Worm (Caenorhabditis elegans) whole organism, L4 larva: Measurements from ENCODE around the gene C30F2.5.

ENCODE experiments used
- lsy-2 ChIP-seq, 2 experiments: fragments of 150-350 bp in 1 of 2; sonication (generic microtip) in 1 of 2; optimal IDR thresholded peaks; 2 replicates each; lab custom pipeline; 2014 to 2017; ENCODE audit warnings: missing biosample characterization in 2 of 2, missing genetic modification characterization in 2 of 2
- nhr-76 ChIP-seq: fragments of 150-350 bp; optimal IDR thresholded peaks from 2 replicates; lab custom pipeline; 2014; ENCODE audit warnings: missing biosample characterization, missing genetic modification characterization
- snpc-4 ChIP-seq: fragments of 150-350 bp; optimal IDR thresholded peaks from 2 replicates; lab custom pipeline; 2014; ENCODE audit warnings: missing biosample characterization, missing genetic modification characterization
- unc-130 ChIP-seq: sonication (generic microtip); optimal IDR thresholded peaks from 2 replicates; lab custom pipeline; 2016; ENCODE audit warnings: missing genetic modification reagents, missing genetic modification characterization, missing compliant biosample characterization

- TF ChIP-seq unc-130 = no peak
- TF ChIP-seq nhr-76 (tag; lab: Kevin White, UChicago) = no peak
- no peak for TF ChIP-seq lsy-2 (tag; optimal IDR thresholded peaks at IDR 0.05; lab: Kevin White, UChicago)
- TF ChIP-seq snpc-4 (tag; lab: Kevin White, UChicago) = no peak
Observed at ce11 chrX:16082024-16082423, 12.4 kb upstream of the C30F2.5 start, which contains the start of gene idpp-14.
